Worm (Caenorhabditis elegans) whole organism, L4 larva: ENCODE results near the gene ncs-1.
A peak's percentile ranks its signal among the peaks of the same experiment; 100 is the strongest.

Experiments
- F26F4.8 ChIP-seq: fragments of 200-800 bp; sonication (Bioruptor generic); conservative IDR thresholded peaks from 2 replicates; pipeline ENCODE4 v1.3.6; 2022; ENCODE audit warnings: missing genetic modification characterization, missing compliant biosample characterization
- ceh-82 ChIP-seq: sonication (generic microtip); optimal IDR thresholded peaks from 2 replicates; lab custom pipeline; 2017; ENCODE audit warnings: missing biosample characterization, missing genetic modification characterization
- dve-1 ChIP-seq: sonication (generic microtip); optimal IDR thresholded peaks from 2 replicates; lab custom pipeline; 2017; ENCODE audit warnings: antibody characterized with exemption, mild to moderate bottlenecking, missing genetic modification characterization, missing compliant biosample characterization; ENCODE audit not compliant: insufficient read depth
- fos-1 ChIP-seq: fragments of 150-350 bp; optimal IDR thresholded peaks from 2 replicates; lab custom pipeline; 2014; ENCODE audit warnings: missing biosample characterization, missing genetic modification characterization
- mep-1 ChIP-seq: fragments of 150-350 bp; sonication (generic microtip); optimal IDR thresholded peaks from 3 replicates; lab custom pipeline; 2014; ENCODE audit warnings: missing biosample characterization, missing genetic modification characterization

ce11 chrX:949466-949865 lies 13.6 kb downstream of the ncs-1 start:
- peak; percentile 89 for TF ChIP-seq dve-1
- no peak for TF ChIP-seq F26F4.8 (GFP tag; lab: Robert Waterston, UW)
- TF ChIP-seq fos-1 (tag; lab: Kevin White, UChicago): no peak
- peak; percentile 96 for TF ChIP-seq mep-1 (tag; lab: Kevin White, UChicago)
- TF ChIP-seq ceh-82 (tag; lab: Kevin White, UChicago): no peak
